Fruit fly (Drosophila melanogaster): ENCODE results near the gene Jon65Ai.

Gene Jon65Ai

DNA sequence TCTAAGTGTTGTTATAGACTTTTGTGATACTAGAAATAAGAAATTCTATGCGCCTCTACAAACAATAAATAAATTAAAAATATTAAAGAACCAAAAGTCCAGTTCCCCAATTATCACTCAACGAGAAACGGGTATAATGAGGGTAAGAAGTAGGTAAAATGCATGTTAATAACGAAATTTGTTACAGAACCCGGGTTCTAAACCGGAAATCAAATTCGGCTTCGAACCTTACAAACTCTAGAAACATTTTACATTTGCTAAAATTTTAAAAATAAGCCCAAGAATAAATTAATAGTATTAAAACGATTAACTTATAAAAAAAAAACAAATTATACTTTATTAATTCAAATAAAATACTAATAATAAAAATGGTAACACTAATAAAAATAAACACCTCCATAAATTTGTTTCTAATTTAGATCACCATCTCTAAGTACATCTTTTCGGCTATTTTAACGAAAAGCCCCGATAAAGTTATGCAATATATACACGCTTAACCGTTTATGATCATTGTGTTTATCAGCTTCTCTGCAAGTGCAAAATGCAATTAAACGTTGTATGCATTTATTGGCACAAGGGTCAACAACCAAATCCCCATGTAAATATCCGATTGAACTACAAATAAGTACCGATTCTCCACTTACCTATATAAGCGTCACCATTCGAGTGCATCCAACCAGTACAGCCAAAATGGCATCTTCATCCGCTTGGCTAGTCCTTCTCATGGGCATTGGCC, 17.4 kb upstream of the Jon65Ai start, which contains the start of gene CG6602 (continued):
- TF ChIP-seq gsb (GFP tag; IDR thresholded peaks at IDR 0.05): no peak; the same call in 1 of the 2 replicates
- peak; percentile 45 for TF ChIP-seq eyg (GFP tag; optimal IDR thresholded peaks at IDR 0.05)
- peak; percentile 59 for TF ChIP-seq Blimp-1 (GFP tag; optimal IDR thresholded peaks at IDR 0.05)
- TF ChIP-seq zen (tag; optimal IDR thresholded peaks at IDR 0.05): peak; percentile 71
- peak; percentile 60 for TF ChIP-seq Camta (GFP tag; optimal IDR thresholded peaks at IDR 0.05)
- TF ChIP-seq zfh1 (GFP tag; IDR thresholded peaks at IDR 0.05): peak; percentile 79
- TF ChIP-seq Mrtf (GFP tag; IDR thresholded peaks at IDR 0.05): peak; percentile 72; the same call in 2 of the 3 replicates
- no peak for TF ChIP-seq Scr (GFP tag; IDR thresholded peaks at IDR 0.05; ENCODE audit: partially characterized antibody)
- peak; percentile 45 for TF ChIP-seq az2 (GFP tag; optimal IDR thresholded peaks at IDR 0.05)
- TF ChIP-seq CG12071 (GFP tag; optimal IDR thresholded peaks at IDR 0.05): peak; percentile 62
- no peak for TF ChIP-seq usp (GFP tag; optimal IDR thresholded peaks at IDR 0.05)
- peak; percentile 14 for TF ChIP-seq TFAM (GFP tag; optimal IDR thresholded peaks at IDR 0.05)
- TF ChIP-seq CG9817 (tag; optimal IDR thresholded peaks at IDR 0.05): peak; percentile 80
- peak; percentile 14 for TF ChIP-seq tap (tag; optimal IDR thresholded peaks at IDR 0.05)
- peak; percentile 43 for TF ChIP-seq kni (GFP tag; optimal IDR thresholded peaks at IDR 0.05)
- TF ChIP-seq sima (GFP tag; optimal IDR thresholded peaks at IDR 0.05): no peak
- TF ChIP-seq CG34376 (GFP tag; optimal IDR thresholded peaks at IDR 0.05): peak; percentile 59
- TF ChIP-seq hkb (optimal IDR thresholded peaks at IDR 0.05): no peak
- TF ChIP-seq hkb (GFP tag; IDR thresholded peaks at IDR 0.05): peak; percentile 51
- TF ChIP-seq CG9932 (GFP tag; IDR thresholded peaks at IDR 0.05): peak; percentile 58
- TF ChIP-seq sens-2 (GFP tag; IDR thresholded peaks at IDR 0.05): peak; percentile 67; the same call in 1 of the 2 replicates
- TF ChIP-seq Ssrp (tag; optimal IDR thresholded peaks at IDR 0.05): peak; percentile 26
- TF ChIP-seq dm (GFP tag; optimal IDR thresholded peaks at IDR 0.05): peak; percentile 18
- TF ChIP-seq CG1603 (tag; optimal IDR thresholded peaks at IDR 0.05): peak; percentile 64
- TF ChIP-seq CHES-1-like (GFP tag; optimal IDR thresholded peaks at IDR 0.05): peak; percentile 47
- peak; percentile 59 for TF ChIP-seq CG31441 (GFP tag; IDR thresholded peaks at IDR 0.05)
- TF ChIP-seq Dref (GFP tag; IDR thresholded peaks at IDR 0.05): no peak
- TF ChIP-seq yki (optimal IDR thresholded peaks at IDR 0.05): no peak
- TF ChIP-seq CG8290 (GFP tag; optimal IDR thresholded peaks at IDR 0.05): peak; percentile 25
- peak in 1 of 2 experiments; percentile 67 for TF ChIP-seq CG8290 (tag; optimal IDR thresholded peaks at IDR 0.05)
- no peak for TF ChIP-seq jumu (GFP tag; optimal IDR thresholded peaks at IDR 0.05)
- TF ChIP-seq CG4617 (GFP tag; optimal IDR thresholded peaks at IDR 0.05; ENCODE audit: borderline replicate concordance): no peak
- peak; percentile 45 for TF ChIP-seq CG18011 (GFP tag; optimal IDR thresholded peaks at IDR 0.05)
- TF ChIP-seq chm (GFP tag; IDR thresholded peaks at IDR 0.05): peak; percentile 76
- TF ChIP-seq z (GFP tag; IDR thresholded peaks at IDR 0.05): no peak
- peak; percentile 45 for TF ChIP-seq D19A (tag; optimal IDR thresholded peaks at IDR 0.05)
- no peak for TF ChIP-seq Gsc (GFP tag; IDR thresholded peaks at IDR 0.05)
- peak; percentile 74 for TF ChIP-seq CG6175 (GFP tag; IDR thresholded peaks at IDR 0.05)
- peak; percentile 63 for TF ChIP-seq ind (GFP tag; optimal IDR thresholded peaks at IDR 0.05)
- TF ChIP-seq CG2120 (GFP tag; optimal IDR thresholded peaks at IDR 0.05): peak; percentile 6
- TF ChIP-seq chinmo (GFP tag; IDR thresholded peaks at IDR 0.05; ENCODE audit: partially characterized antibody): no peak
- peak; percentile 37 for TF ChIP-seq HmgZ (tag; optimal IDR thresholded peaks at IDR 0.05)
- TF ChIP-seq CG17829 (tag; optimal IDR thresholded peaks at IDR 0.05): peak; percentile 39
- peak; percentile 45 for TF ChIP-seq ac (GFP tag; optimal IDR thresholded peaks at IDR 0.05)
- TF ChIP-seq CG1529 (GFP tag; optimal IDR thresholded peaks at IDR 0.05): peak; percentile 28
- TF ChIP-seq CG9797 (GFP tag; optimal IDR thresholded peaks at IDR 0.05): no peak
- no peak for TF ChIP-seq HLH4C (GFP tag; IDR thresholded peaks at IDR 0.05; ENCODE audit: partially characterized antibody)
- peak; percentile 37 for TF ChIP-seq grn (GFP tag; optimal IDR thresholded peaks at IDR 0.05)
- TF ChIP-seq CG2678 (tag; optimal IDR thresholded peaks at IDR 0.05): no peak
- no peak for TF ChIP-seq seq (GFP tag; IDR thresholded peaks at IDR 0.05)
- TF ChIP-seq sisA (GFP tag; IDR thresholded peaks at IDR 0.05): peak; percentile 56; the same call in 1 of the 2 replicates
